Worm (Caenorhabditis elegans) whole organism, midembryonic: Measurements from ENCODE around the gene C16C8.21.

Experiments
- T22C8.4 ChIP-seq: fragments of 200-800 bp; sonication (Bioruptor generic); IDR thresholded peaks from 2 replicates; pipeline ENCODE4 v1.3.6; 2022; ENCODE audit warnings: missing genetic modification characterization, missing compliant biosample characterization
- cog-1 ChIP-seq: sonication (generic microtip); optimal IDR thresholded peaks from 2 replicates; lab custom pipeline; 2016; ENCODE audit warnings: missing genetic modification characterization, missing compliant biosample characterization
- flt-1 ChIP-seq: fragments of 200-800 bp; sonication (Bioruptor generic); IDR thresholded peaks from 2 replicates; pipeline ENCODE4 v1.3.6; 2022; ENCODE audit warnings: missing genetic modification characterization, missing compliant biosample characterization
- klf-2 ChIP-seq: fragments of 200-800 bp; sonication (Bioruptor generic); conservative IDR thresholded peaks from 2 replicates; pipeline ENCODE4 v1.3.6; 2022; ENCODE audit warnings: missing genetic modification reagents, missing genetic modification characterization, missing compliant biosample characterization
- med-1 ChIP-seq: sonication (generic microtip); optimal IDR thresholded peaks from 2 replicates; lab custom pipeline; 2017; ENCODE audit warnings: missing genetic modification characterization, mild to moderate bottlenecking, missing compliant biosample characterization, antibody characterized with exemption, missing genetic modification reagents; ENCODE audit not compliant: insufficient read depth
- ref-1 ChIP-seq: fragments of 200-800 bp; sonication (Bioruptor generic); conservative IDR thresholded peaks from 2 replicates; pipeline ENCODE4 v1.3.6; 2022; ENCODE audit warnings: missing genetic modification reagents, missing genetic modification characterization, missing compliant biosample characterization
- tab-1 ChIP-seq: fragments of 200-800 bp; sonication (Bioruptor generic); IDR thresholded peaks from 2 replicates; pipeline ENCODE4 v1.3.6; 2022; ENCODE audit warnings: missing genetic modification characterization, missing compliant biosample characterization
- ztf-23 ChIP-seq: fragments of 200-800 bp; sonication (Bioruptor generic); IDR thresholded peaks from 2 replicates; pipeline ENCODE4 v1.3.6; 2022; ENCODE audit warnings: missing genetic modification reagents, missing genetic modification characterization, missing compliant biosample characterization
- ztf-29 ChIP-seq: fragments of 200-800 bp; sonication (Bioruptor generic); IDR thresholded peaks from 2 replicates; pipeline ENCODE4 v1.3.6; 2022; ENCODE audit warnings: missing genetic modification reagents, missing genetic modification characterization, missing compliant biosample characterization

Gene C16C8.21

ce11 chrII:3447906-3448305 is at the start of gene C16C8.21:
TSS of gene C16C8.21 (plus strand) at chrII:3448206.
- TF ChIP-seq ztf-23 (GFP tag; lab: Robert Waterston, UW): no peak
- TF ChIP-seq ztf-29 (GFP tag; lab: Robert Waterston, UW): no peak
- no peak for TF ChIP-seq flt-1 (GFP tag; lab: Robert Waterston, UW)
- TF ChIP-seq T22C8.4 (GFP tag; lab: Robert Waterston, UW): no peak
- no peak for TF ChIP-seq med-1 (GFP tag; lab: Kevin White, UChicago)
- no peak for TF ChIP-seq ref-1 (GFP tag; lab: Robert Waterston, UW)
- no peak for TF ChIP-seq klf-2 (GFP tag; lab: Robert Waterston, UW)
- no peak for TF ChIP-seq cog-1 (tag; lab: Kevin White, UChicago)
- TF ChIP-seq tab-1 (GFP tag; lab: Robert Waterston, UW): no peak

- TF ChIP-seq T22C8.4 (GFP tag; lab: Robert Waterston, UW): no peak
- no peak for TF ChIP-seq cog-1 (tag; lab: Kevin White, UChicago)
- no peak for TF ChIP-seq med-1 (GFP tag; lab: Kevin White, UChicago)
- TF ChIP-seq ztf-23 (GFP tag; lab: Robert Waterston, UW): no peak
- no peak for TF ChIP-seq ref-1 (GFP tag; lab: Robert Waterston, UW)
- TF ChIP-seq flt-1 (GFP tag; lab: Robert Waterston, UW): no peak
- TF ChIP-seq tab-1 (GFP tag; lab: Robert Waterston, UW): no peak
- no peak for TF ChIP-seq klf-2 (GFP tag; lab: Robert Waterston, UW)
- no peak for TF ChIP-seq ztf-29 (GFP tag; lab: Robert Waterston, UW)
Measured at ce11 chrII:3399212-3399611, 48.8 kb upstream of the C16C8.21 start, which contains the start of gene nep-9. TSS of gene nep-9 (minus strand) at chrII:3399312.

- no peak for TF ChIP-seq ztf-29 (GFP tag; lab: Robert Waterston, UW)
- TF ChIP-seq ztf-23 (GFP tag; lab: Robert Waterston, UW): no peak
- TF ChIP-seq flt-1 (GFP tag; lab: Robert Waterston, UW): no peak
- no peak for TF ChIP-seq tab-1 (GFP tag; lab: Robert Waterston, UW)
- TF ChIP-seq ref-1 (GFP tag; lab: Robert Waterston, UW): no peak
- no peak for TF ChIP-seq cog-1 (tag; lab: Kevin White, UChicago)
- TF ChIP-seq med-1 (GFP tag; lab: Kevin White, UChicago): no peak
- TF ChIP-seq klf-2 (GFP tag; lab: Robert Waterston, UW): no peak
- no peak for TF ChIP-seq T22C8.4 (GFP tag; lab: Robert Waterston, UW)
Measured at ce11 chrII:3402854-3403253, 45.2 kb upstream of the C16C8.21 start, which contains the start of gene nep-10. TSS of gene nep-10 (minus strand) at chrII:3402954.

- TF ChIP-seq ztf-23 (GFP tag; lab: Robert Waterston, UW) (no peak), tab-1 (GFP tag; lab: Robert Waterston, UW) (no peak), T22C8.4 (GFP tag; lab: Robert Waterston, UW) (no peak), klf-2 (GFP tag; lab: Robert Waterston, UW) (no peak), ztf-29 (GFP tag; lab: Robert Waterston, UW) (no peak), ref-1 (GFP tag; lab: Robert Waterston, UW) (no peak), cog-1 (tag; lab: Kevin White, UChicago) (no peak), flt-1 (GFP tag; lab: Robert Waterston, UW) (no peak), med-1 (GFP tag; lab: Kevin White, UChicago) (no peak)
Measured at ce11 chrII:3403535-3403934, 44.5 kb upstream of the C16C8.21 start, which contains the start of gene nep-8. TSS of gene nep-8 (plus strand) at chrII:3403835.

ce11 chrII:3414383-3414910 is 33.6 kb upstream of the C16C8.21 start, which contains the start of the genes F18A12.7 and F18A12.2:
TSS of gene F18A12.7 (minus strand) at chrII:3414483.
TSS of gene F18A12.2 (plus strand) at chrII:3414860.
- TF ChIP-seq T22C8.4 (GFP tag; lab: Robert Waterston, UW) (no peak), tab-1 (GFP tag; lab: Robert Waterston, UW) (no peak), med-1 (GFP tag; lab: Kevin White, UChicago) (no peak), ref-1 (GFP tag; lab: Robert Waterston, UW) (no peak), cog-1 (tag; lab: Kevin White, UChicago) (no peak), ztf-23 (GFP tag; lab: Robert Waterston, UW) (no peak), flt-1 (GFP tag; lab: Robert Waterston, UW) (no peak), ztf-29 (GFP tag; lab: Robert Waterston, UW) (no peak)

- TF ChIP-seq ztf-29 (GFP tag; lab: Robert Waterston, UW) (no peak), med-1 (GFP tag; lab: Kevin White, UChicago) (no peak), ztf-23 (GFP tag; lab: Robert Waterston, UW) (no peak), tab-1 (GFP tag; lab: Robert Waterston, UW) (no peak), cog-1 (tag; lab: Kevin White, UChicago) (no peak), flt-1 (GFP tag; lab: Robert Waterston, UW) (no peak), klf-2 (GFP tag; lab: Robert Waterston, UW) (no peak), ref-1 (GFP tag; lab: Robert Waterston, UW) (no peak), T22C8.4 (GFP tag; lab: Robert Waterston, UW) (no peak)
Measured at ce11 chrII:3416528-3416927, 31.5 kb upstream of the C16C8.21 start, which contains the start of gene nep-6. TSS of gene nep-6 (plus strand) at chrII:3416828.

ce11 chrII:3422938-3423337 is 25.1 kb upstream of the C16C8.21 start:
- TF ChIP-seq tab-1 (GFP tag; lab: Robert Waterston, UW) (no peak), ztf-23 (GFP tag; lab: Robert Waterston, UW) (no peak), cog-1 (tag; lab: Kevin White, UChicago) (no peak), flt-1 (GFP tag; lab: Robert Waterston, UW) (no peak), T22C8.4 (GFP tag; lab: Robert Waterston, UW) (no peak), klf-2 (GFP tag; lab: Robert Waterston, UW) (no peak), med-1 (GFP tag; lab: Kevin White, UChicago) (no peak), ztf-29 (GFP tag; lab: Robert Waterston, UW) (no peak), ref-1 (GFP tag; lab: Robert Waterston, UW) (no peak)

ce11 chrII:3425433-3425832 is 22.6 kb upstream of the C16C8.21 start, which contains the start of gene nep-11:
TSS of gene nep-11 (minus strand) at chrII:3425533.
- TF ChIP-seq klf-2 (GFP tag; lab: Robert Waterston, UW): no peak
- no peak for TF ChIP-seq T22C8.4 (GFP tag; lab: Robert Waterston, UW)
- TF ChIP-seq ztf-23 (GFP tag; lab: Robert Waterston, UW): no peak
- no peak for TF ChIP-seq tab-1 (GFP tag; lab: Robert Waterston, UW)
- TF ChIP-seq ztf-29 (GFP tag; lab: Robert Waterston, UW): no peak
- no peak for TF ChIP-seq cog-1 (tag; lab: Kevin White, UChicago)
- no peak for TF ChIP-seq flt-1 (GFP tag; lab: Robert Waterston, UW)
- TF ChIP-seq med-1 (GFP tag; lab: Kevin White, UChicago): no peak
- TF ChIP-seq ref-1 (GFP tag; lab: Robert Waterston, UW): no peak
